Worm (Caenorhabditis elegans): ENCODE measurements around the gene T07E3.2.

Gene T07E3.2

DNA sequence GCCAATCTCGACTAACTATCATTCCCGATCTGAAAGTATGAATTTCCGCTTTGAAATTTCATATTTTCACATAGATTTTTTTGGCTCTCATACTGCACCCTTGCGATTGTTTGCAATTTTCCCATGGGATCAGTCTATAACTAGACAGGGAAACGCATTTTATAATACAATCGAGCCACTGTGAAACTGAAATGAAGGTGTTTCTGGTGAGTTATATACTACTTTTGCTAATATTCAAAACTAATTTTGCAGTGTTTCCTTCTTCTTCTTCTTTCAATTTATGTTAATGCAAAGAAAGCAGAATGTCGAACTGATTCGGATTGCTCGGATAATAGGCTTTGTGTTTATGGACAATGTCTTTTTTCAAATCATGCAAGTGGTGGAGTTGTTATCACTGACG is 20.6 kb upstream of the T07E3.2 start:
- no peak for TF ChIP-seq W03F9.2 (tag; optimal IDR thresholded peaks at IDR 0.05)
- TF ChIP-seq dao-5 (tag; optimal IDR thresholded peaks at IDR 0.05), result no peak
- TF ChIP-seq him-1 (tag; optimal IDR thresholded peaks at IDR 0.05), result no peak

ce11 chrIII:6887574-6887973 is 18.9 kb upstream of the T07E3.2 start:
- TF ChIP-seq W03F9.2 (tag; optimal IDR thresholded peaks at IDR 0.05) (peak; percentile 61), him-1 (tag; optimal IDR thresholded peaks at IDR 0.05) (peak; percentile 51), dao-5 (tag; optimal IDR thresholded peaks at IDR 0.05) (peak; percentile 53)

DNA sequence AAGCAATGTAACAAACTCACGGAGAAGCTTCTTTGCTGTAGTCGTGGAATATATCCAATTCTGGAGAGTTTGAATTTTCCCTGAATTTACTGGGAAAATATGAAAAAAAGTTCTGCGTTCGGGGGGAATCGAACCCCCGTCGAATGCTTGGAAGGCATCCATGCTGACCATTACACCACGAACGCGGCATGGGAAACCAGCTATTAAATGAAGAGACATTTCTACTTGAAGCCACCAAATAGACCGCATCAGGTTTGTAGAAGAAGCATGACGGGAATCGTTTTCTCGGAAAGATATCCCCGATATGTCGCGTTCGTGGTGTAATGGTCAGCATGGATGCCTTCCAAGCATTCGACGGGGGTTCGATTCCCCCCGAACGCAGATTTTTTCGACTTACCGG is 18.0 kb upstream of the T07E3.2 start:
- TF ChIP-seq W03F9.2 (tag; optimal IDR thresholded peaks at IDR 0.05), result no peak
- peak; percentile 79 for TF ChIP-seq dao-5 (tag; optimal IDR thresholded peaks at IDR 0.05)

ce11 chrIII:6888999-6889824 is 17.3 kb upstream of the T07E3.2 start, which contains the start of the genes brd-1 and K04C2.2:
Gene brd-1, minus strand, starts transcription at chrIII:6889504.
Gene K04C2.2, plus strand, starts transcription at chrIII:6889774.
- TF ChIP-seq him-1 (tag; optimal IDR thresholded peaks at IDR 0.05), result no peak
- TF ChIP-seq W03F9.2 (tag; optimal IDR thresholded peaks at IDR 0.05), result no peak
- TF ChIP-seq dao-5 (tag; optimal IDR thresholded peaks at IDR 0.05), result no peak

- TF ChIP-seq him-1 (tag; optimal IDR thresholded peaks at IDR 0.05), result no peak
- TF ChIP-seq W03F9.2 (tag; optimal IDR thresholded peaks at IDR 0.05), result no peak
- no peak for TF ChIP-seq dao-5 (tag; optimal IDR thresholded peaks at IDR 0.05)
Observed at ce11 chrIII:6891560-6891959, 14.9 kb upstream of the T07E3.2 start, which contains the start of gene K04C2.5. Gene K04C2.5, minus strand, starts transcription at chrIII:6891660.

ce11 chrIII:6895166-6895565 is 11.3 kb upstream of the T07E3.2 start:
- no peak for TF ChIP-seq dao-5 (tag; optimal IDR thresholded peaks at IDR 0.05)
- peak; percentile 2 for TF ChIP-seq W03F9.2 (tag; optimal IDR thresholded peaks at IDR 0.05)
- TF ChIP-seq him-1 (tag; optimal IDR thresholded peaks at IDR 0.05), result no peak

DNA sequence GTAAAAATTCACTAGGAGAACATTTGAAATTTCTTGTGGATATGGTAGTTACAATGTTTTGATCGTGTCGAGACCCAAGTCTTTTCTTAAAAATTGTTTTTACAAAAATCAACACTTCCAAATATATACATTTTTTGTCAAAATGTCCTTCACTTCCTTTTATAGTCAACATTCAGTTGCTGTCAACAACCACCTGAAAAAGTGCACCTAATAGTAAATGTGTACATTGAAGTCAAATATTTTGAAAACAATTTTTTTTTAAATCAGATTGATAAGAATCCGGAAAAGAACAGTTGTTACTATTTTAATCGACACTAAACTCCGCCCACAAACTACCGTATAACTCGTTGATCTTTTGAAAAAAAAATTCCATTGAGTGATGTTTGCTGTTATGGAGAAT is 10.8 kb upstream of the T07E3.2 start:
- TF ChIP-seq W03F9.2 (tag; optimal IDR thresholded peaks at IDR 0.05), result no peak
- TF ChIP-seq him-1 (tag; optimal IDR thresholded peaks at IDR 0.05), result no peak
- no peak for TF ChIP-seq dao-5 (tag; optimal IDR thresholded peaks at IDR 0.05)

ce11 chrIII:6897587-6898064 is 8.9 kb upstream of the T07E3.2 start, which contains the start of gene T07E3.4:
Gene T07E3.4, plus strand, starts transcription at chrIII:6898014.
- TF ChIP-seq W03F9.2 (tag; optimal IDR thresholded peaks at IDR 0.05), result peak; percentile 58
- no peak for TF ChIP-seq dao-5 (tag; optimal IDR thresholded peaks at IDR 0.05)
- TF ChIP-seq him-1 (tag; optimal IDR thresholded peaks at IDR 0.05), result no peak

ce11 chrIII:6898518-6898917 is 8.0 kb upstream of the T07E3.2 start:
- TF ChIP-seq W03F9.2 (tag; optimal IDR thresholded peaks at IDR 0.05) (no peak), him-1 (tag; optimal IDR thresholded peaks at IDR 0.05) (no peak), dao-5 (tag; optimal IDR thresholded peaks at IDR 0.05) (no peak)

DNA sequence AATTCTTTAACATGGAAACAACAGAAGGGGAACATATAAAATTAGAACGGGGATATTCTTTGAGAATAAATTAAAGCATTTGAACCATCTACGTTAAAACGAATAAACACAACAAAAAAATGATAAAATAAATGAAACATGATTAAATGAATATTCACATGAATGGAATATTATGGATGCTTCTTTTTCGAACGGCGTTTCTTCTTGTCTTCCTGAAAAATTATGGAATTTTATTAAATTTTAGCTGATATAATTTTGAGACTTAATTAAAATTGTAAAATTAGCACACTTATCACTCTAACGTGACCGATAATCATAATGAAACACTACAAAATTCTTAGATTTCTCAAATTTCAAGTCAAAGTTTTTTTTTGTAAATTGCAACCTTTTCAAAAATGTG is 5.9 kb upstream of the T07E3.2 start:
- TF ChIP-seq W03F9.2 (tag; optimal IDR thresholded peaks at IDR 0.05), result no peak
- TF ChIP-seq him-1 (tag; optimal IDR thresholded peaks at IDR 0.05), result no peak
- no peak for TF ChIP-seq dao-5 (tag; optimal IDR thresholded peaks at IDR 0.05)

DNA sequence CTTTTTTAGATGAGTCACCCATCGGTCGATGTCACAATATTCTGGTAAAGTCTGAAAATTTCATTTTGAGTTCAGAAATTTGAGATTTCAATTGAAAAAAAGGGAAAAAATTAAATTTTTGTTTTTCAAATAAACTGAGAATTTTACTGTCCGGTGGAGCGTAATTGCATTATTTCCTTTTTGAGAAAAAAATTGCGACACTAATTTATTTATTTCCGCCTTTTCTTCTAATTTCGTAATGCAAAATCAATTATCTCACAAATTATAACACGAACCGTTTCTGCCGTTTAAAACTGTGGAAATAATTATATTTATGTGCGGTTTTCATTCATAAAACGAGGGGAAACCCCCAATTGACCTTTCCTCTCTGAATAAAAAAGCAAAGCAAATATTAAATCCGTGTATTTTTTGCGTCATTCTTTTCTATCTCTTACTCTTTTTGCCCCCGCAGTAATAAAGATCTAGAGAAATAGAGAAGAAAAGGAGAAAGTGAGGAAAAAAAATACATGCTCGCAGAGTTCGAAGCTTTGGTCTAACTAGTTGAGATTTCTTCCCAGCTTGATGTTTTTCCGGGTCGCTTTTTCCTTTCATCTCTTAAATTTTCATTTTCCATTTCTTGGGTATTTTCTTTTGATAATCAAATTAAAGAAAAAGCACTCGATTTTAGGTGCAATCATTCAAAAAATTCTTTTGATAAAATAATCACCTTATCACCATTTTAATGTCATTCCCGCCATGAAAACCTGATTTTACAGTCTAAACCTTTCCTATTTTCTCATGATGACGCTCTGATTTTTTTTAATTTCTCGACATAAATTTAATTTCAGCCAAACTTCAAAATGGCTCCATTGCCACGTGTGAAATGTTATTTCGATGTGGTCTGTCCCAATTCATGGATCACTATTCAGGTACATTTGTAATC is 3.2 kb upstream of the T07E3.2 start, which contains the start of the genes brc-2 and T07E3.3:
brc-2 (minus strand) TSS at position 51 of the 922 bp plus-strand sequence.
T07E3.3 (plus strand) TSS at position 822 of the 922 bp plus-strand sequence.
- TF ChIP-seq him-1 (tag; optimal IDR thresholded peaks at IDR 0.05) (no peak), dao-5 (tag; optimal IDR thresholded peaks at IDR 0.05) (no peak), W03F9.2 (tag; optimal IDR thresholded peaks at IDR 0.05) (no peak)

- TF ChIP-seq dao-5 (tag; optimal IDR thresholded peaks at IDR 0.05) (no peak), him-1 (tag; optimal IDR thresholded peaks at IDR 0.05) (no peak), W03F9.2 (tag; optimal IDR thresholded peaks at IDR 0.05) (no peak)
Observed at ce11 chrIII:6904468-6904867, 2.0 kb upstream of the T07E3.2 start.

ce11 chrIII:6912381-6912780 is 5.9 kb downstream of the T07E3.2 start, which contains the start of gene pdf-1:
Gene pdf-1, minus strand, starts transcription at chrIII:6912481.
- TF ChIP-seq dao-5 (tag; optimal IDR thresholded peaks at IDR 0.05) (no peak), W03F9.2 (tag; optimal IDR thresholded peaks at IDR 0.05) (no peak), him-1 (tag; optimal IDR thresholded peaks at IDR 0.05) (no peak)
